Worm (Caenorhabditis elegans) whole organism, L2 larva: ENCODE measurements around the gene mig-22.
A peak's percentile ranks its signal among the peaks of the same experiment; 100 is the strongest.

ENCODE experiments used
- C34F6.9 ChIP-seq: fragments of 150-350 bp; optimal IDR thresholded peaks from 2 replicates; lab custom pipeline; 2014; ENCODE audit warnings: missing biosample characterization, missing genetic modification characterization
- F13H6.1 ChIP-seq: sonication (generic microtip); optimal IDR thresholded peaks from 2 replicates; lab custom pipeline; 2016; ENCODE audit warnings: missing genetic modification characterization, missing compliant biosample characterization
- R02D3.7 ChIP-seq: fragments of 150-350 bp; optimal IDR thresholded peaks from 2 replicates; lab custom pipeline; 2014; ENCODE audit warnings: missing biosample characterization, missing genetic modification characterization
- Y55F3AM.14 ChIP-seq: fragments of 200-800 bp; sonication (Bioruptor generic); optimal IDR thresholded peaks from 2 replicates; lab custom pipeline; 2018; ENCODE audit warnings: mild to moderate bottlenecking, missing genetic modification characterization, missing compliant biosample characterization
- ZK546.5 ChIP-seq: sonication (generic microtip); optimal IDR thresholded peaks from 2 replicates; lab custom pipeline; 2017; ENCODE audit warnings: missing biosample characterization, missing genetic modification characterization
- alr-1 ChIP-seq: fragments of 150-350 bp; optimal IDR thresholded peaks from 2 replicates; lab custom pipeline; 2014; ENCODE audit warnings: missing biosample characterization, missing genetic modification characterization
- aly-2 ChIP-seq: fragments of 150-350 bp; optimal IDR thresholded peaks from 2 replicates; lab custom pipeline; 2014; ENCODE audit warnings: missing biosample characterization, missing genetic modification characterization
- ama-1 ChIP-seq: fragments of 150-350 bp; optimal IDR thresholded peaks from 2 replicates; lab custom pipeline; 2018; ENCODE audit warnings: inconsistent platforms
- blmp-1 ChIP-seq: sonication (generic microtip); optimal IDR thresholded peaks from 2 replicates; lab custom pipeline; 2017; ENCODE audit warnings: missing genetic modification characterization, mild to moderate bottlenecking, missing compliant biosample characterization, antibody characterized with exemption, moderate library complexity; ENCODE audit not compliant: insufficient read depth
- ceh-16 ChIP-seq: fragments of 150-350 bp; optimal IDR thresholded peaks from 2 replicates; lab custom pipeline; 2014; ENCODE audit warnings: missing biosample characterization, missing genetic modification characterization
- ceh-82 ChIP-seq: fragments of 150-350 bp; optimal IDR thresholded peaks from 2 replicates; lab custom pipeline; 2014; ENCODE audit warnings: missing biosample characterization, missing genetic modification characterization
- crh-2 ChIP-seq: sonication (generic microtip); optimal IDR thresholded peaks from 2 replicates; lab custom pipeline; 2017; ENCODE audit warnings: missing biosample characterization, missing genetic modification characterization
- dmd-4 ChIP-seq: sonication (generic microtip); optimal IDR thresholded peaks from 2 replicates; lab custom pipeline; 2017; ENCODE audit warnings: missing biosample characterization, missing genetic modification characterization
- egl-27 ChIP-seq: sonication (generic microtip); optimal IDR thresholded peaks from 3 replicates; lab custom pipeline; 2017; ENCODE audit warnings: missing biosample characterization, missing genetic modification reagents, missing genetic modification characterization
- elt-1 ChIP-seq: fragments of 150-350 bp; optimal IDR thresholded peaks from 2 replicates; lab custom pipeline; 2014; ENCODE audit warnings: missing biosample characterization, missing genetic modification characterization
- elt-3 ChIP-seq: sonication (generic microtip); optimal IDR thresholded peaks from 2 replicates; lab custom pipeline; 2017; ENCODE audit warnings: missing biosample characterization, missing genetic modification characterization
- fos-1 ChIP-seq: fragments of 150-350 bp; optimal IDR thresholded peaks from 2 replicates; lab custom pipeline; 2014; ENCODE audit warnings: missing biosample characterization, missing genetic modification characterization
- gmeb-1 ChIP-seq: fragments of 150-350 bp; optimal IDR thresholded peaks from 2 replicates; lab custom pipeline; 2014; ENCODE audit warnings: missing biosample characterization, missing genetic modification characterization
- lin-11 ChIP-seq: fragments of 150-350 bp; sonication (generic microtip); optimal IDR thresholded peaks from 2 replicates; lab custom pipeline; 2014; ENCODE audit warnings: missing biosample characterization, missing genetic modification characterization, inconsistent platforms, mixed read lengths
- lin-13 ChIP-seq: fragments of 150-350 bp; optimal IDR thresholded peaks from 2 replicates; lab custom pipeline; 2014; ENCODE audit warnings: missing biosample characterization, missing genetic modification reagents, missing genetic modification characterization
- lin-39 ChIP-seq: fragments of 150-350 bp; optimal IDR thresholded peaks from 2 replicates; lab custom pipeline; 2014; ENCODE audit warnings: missing biosample characterization, missing genetic modification reagents, missing genetic modification characterization
- lsy-2 ChIP-seq, 2 experiments: fragments of 150-350 bp in 1 of 2; sonication (generic microtip) in 1 of 2; optimal IDR thresholded peaks; 2 replicates each; lab custom pipeline; 2014 to 2017; ENCODE audit warnings: missing biosample characterization in 2 of 2, missing genetic modification characterization in 2 of 2
- mab-5 ChIP-seq: fragments of 150-350 bp; optimal IDR thresholded peaks from 2 replicates; lab custom pipeline; 2014; ENCODE audit warnings: missing biosample characterization, missing genetic modification characterization
- mbf-1 ChIP-seq: sonication (generic microtip); optimal IDR thresholded peaks from 2 replicates; lab custom pipeline; 2017; ENCODE audit warnings: missing biosample characterization, missing genetic modification characterization
- mdl-1 ChIP-seq, 2 experiments: fragments of 150-350 bp in 1 of 2; sonication (generic microtip) in 1 of 2; optimal IDR thresholded peaks; 2 replicates each; lab custom pipeline; 2017; ENCODE audit warnings: missing biosample characterization in 2 of 2, missing genetic modification characterization in 2 of 2
- nhr-10 ChIP-seq: sonication (generic microtip); optimal IDR thresholded peaks from 2 replicates; lab custom pipeline; 2017; ENCODE audit warnings: missing biosample characterization, missing genetic modification characterization
- nhr-11 ChIP-seq: fragments of 150-350 bp; optimal IDR thresholded peaks from 2 replicates; lab custom pipeline; 2014; ENCODE audit warnings: missing biosample characterization, missing genetic modification characterization
- nhr-12 ChIP-seq: fragments of 150-350 bp; optimal IDR thresholded peaks from 2 replicates; lab custom pipeline; 2014; ENCODE audit warnings: missing biosample characterization, missing genetic modification characterization
- nhr-129 ChIP-seq: fragments of 150-350 bp; optimal IDR thresholded peaks from 2 replicates; lab custom pipeline; 2014; ENCODE audit warnings: missing biosample characterization, missing genetic modification characterization
- nhr-21 ChIP-seq: fragments of 150-350 bp; optimal IDR thresholded peaks from 2 replicates; lab custom pipeline; 2014; ENCODE audit warnings: missing biosample characterization, missing genetic modification characterization
- nhr-23 ChIP-seq: fragments of 150-350 bp; optimal IDR thresholded peaks from 2 replicates; lab custom pipeline; 2014; ENCODE audit warnings: missing biosample characterization, missing genetic modification reagents, missing genetic modification characterization
- nhr-237 ChIP-seq: fragments of 150-350 bp; optimal IDR thresholded peaks from 2 replicates; lab custom pipeline; 2014; ENCODE audit warnings: missing biosample characterization, missing genetic modification characterization
- nhr-25 ChIP-seq: fragments of 150-350 bp; sonication (generic microtip); optimal IDR thresholded peaks from 3 replicates; lab custom pipeline; 2014; ENCODE audit warnings: missing biosample characterization, missing genetic modification characterization
- nhr-6 ChIP-seq: fragments of 150-350 bp; optimal IDR thresholded peaks from 2 replicates; lab custom pipeline; 2014; ENCODE audit warnings: missing biosample characterization, missing genetic modification characterization
- nhr-77 ChIP-seq: fragments of 150-350 bp; optimal IDR thresholded peaks from 2 replicates; lab custom pipeline; 2014; ENCODE audit warnings: missing biosample characterization, missing genetic modification characterization
- peb-1 ChIP-seq: fragments of 150-350 bp; optimal IDR thresholded peaks from 2 replicates; lab custom pipeline; 2014; ENCODE audit warnings: missing biosample characterization, missing genetic modification characterization
- sem-4 ChIP-seq: fragments of 150-350 bp; optimal IDR thresholded peaks from 2 replicates; lab custom pipeline; 2014; ENCODE audit warnings: missing biosample characterization, missing genetic modification reagents, missing genetic modification characterization
- skn-1 ChIP-seq: sonication (generic microtip); optimal IDR thresholded peaks from 2 replicates; lab custom pipeline; 2017; ENCODE audit warnings: missing biosample characterization, missing genetic modification characterization
- sma-3 ChIP-seq: sonication (generic microtip); optimal IDR thresholded peaks from 2 replicates; lab custom pipeline; 2016; ENCODE audit warnings: missing genetic modification reagents, missing genetic modification characterization, missing compliant biosample characterization
- sma-9 ChIP-seq, 2 experiments: fragments of 150-350 bp in 1 of 2; sonication (generic microtip) in 1 of 2; optimal IDR thresholded peaks; 2 replicates each; lab custom pipeline; 2014 to 2016; ENCODE audit warnings: missing genetic modification characterization in 2 of 2, mild to moderate bottlenecking in 1 of 2, missing biosample characterization in 1 of 2, missing compliant biosample characterization in 1 of 2, missing genetic modification reagents in 1 of 2, moderate library complexity in 1 of 2
- snpc-4 ChIP-seq: fragments of 150-350 bp; optimal IDR thresholded peaks from 2 replicates; lab custom pipeline; 2014; ENCODE audit warnings: missing biosample characterization, missing genetic modification characterization
- unc-39 ChIP-seq: fragments of 150-350 bp; optimal IDR thresholded peaks from 2 replicates; lab custom pipeline; 2014; ENCODE audit warnings: missing biosample characterization, missing genetic modification characterization
- unc-55 ChIP-seq: fragments of 150-350 bp; sonication (generic microtip); optimal IDR thresholded peaks from 3 replicates; lab custom pipeline; 2014; ENCODE audit warnings: missing biosample characterization, missing genetic modification reagents, missing genetic modification characterization
- unc-62 ChIP-seq: fragments of 150-350 bp; optimal IDR thresholded peaks from 2 replicates; lab custom pipeline; 2014; ENCODE audit warnings: missing biosample characterization, missing genetic modification reagents, missing genetic modification characterization
- zag-1 ChIP-seq: fragments of 150-350 bp; optimal IDR thresholded peaks from 2 replicates; lab custom pipeline; 2014; ENCODE audit warnings: missing biosample characterization, missing genetic modification characterization
- ztf-1 ChIP-seq: fragments of 200-800 bp; sonication (Bioruptor generic); conservative IDR thresholded peaks from 2 replicates; pipeline ENCODE4 v1.3.6; 2022; ENCODE audit warnings: missing genetic modification characterization, missing compliant biosample characterization
- ztf-11 ChIP-seq: sonication (generic microtip); optimal IDR thresholded peaks from 2 replicates; lab custom pipeline; 2017; ENCODE audit warnings: missing biosample characterization, missing genetic modification characterization
- ztf-4 ChIP-seq: fragments of 150-350 bp; optimal IDR thresholded peaks from 2 replicates; lab custom pipeline; 2014; ENCODE audit warnings: missing biosample characterization, missing genetic modification characterization

Gene mig-22

ce11 chrIII:8795595-8796141, 28.5 kb upstream of the mig-22 start:
- TF ChIP-seq crh-2 (tag; lab: Kevin White, UChicago) (peak; percentile 96), lsy-2 (tag; optimal IDR thresholded peaks at IDR 0.05; lab: Kevin White, UChicago) (peak; percentile 83 to 95), mab-5 (tag; lab: Kevin White, UChicago) (peak; percentile 87), nhr-23 (tag; lab: Kevin White, UChicago) (no peak), skn-1 (tag; lab: Kevin White, UChicago) (no peak), fos-1 (peak; percentile 97), aly-2 (tag; lab: Kevin White, UChicago) (no peak), ZK546.5 (tag; lab: Kevin White, UChicago) (peak; percentile 63), R02D3.7 (tag; lab: Kevin White, UChicago) (peak; percentile 31), unc-62 (GFP tag; lab: Kevin White, UChicago) (peak; percentile 98), C34F6.9 (tag; lab: Kevin White, UChicago) (peak; percentile 97), nhr-129 (peak; percentile 90), peb-1 (tag; lab: Kevin White, UChicago) (no peak), lin-13 (peak; percentile 95), sma-3 (GFP tag; lab: Kevin White, UChicago) (peak; percentile 96), nhr-25 (peak; percentile 97), ama-1 (lab: Kevin White, UChicago) (peak; percentile 82), mbf-1 (tag; lab: Kevin White, UChicago) (no peak), dmd-4 (no peak), nhr-12 (no peak), nhr-21 (peak; percentile 98), nhr-77 (tag; lab: Kevin White, UChicago) (peak; percentile 65), unc-55 (peak; percentile 96), ceh-82 (peak; percentile 39), blmp-1 (tag; lab: Kevin White, UChicago) (peak; percentile 87), nhr-11 (tag; lab: Kevin White, UChicago) (no peak), unc-39 (peak; percentile 64), lin-11 (peak; percentile 87), ztf-11 (peak; percentile 13), lin-39 (tag; lab: Kevin White, UChicago) (peak; percentile 48), egl-27 (tag; lab: Kevin White, UChicago) (peak; percentile 97), sem-4 (tag; lab: Kevin White, UChicago) (peak; percentile 98), nhr-6 (tag; lab: Kevin White, UChicago) (peak; percentile 94), alr-1 (tag; lab: Kevin White, UChicago) (peak; percentile 85), nhr-237 (tag; lab: Kevin White, UChicago) (peak; percentile 54), snpc-4 (tag; lab: Kevin White, UChicago) (peak; percentile 95), ceh-16 (tag; lab: Kevin White, UChicago) (peak; percentile 67), sma-9 (GFP tag; optimal IDR thresholded peaks at IDR 0.05; lab: Kevin White, UChicago) (peak; percentile 99), sma-9 (tag; optimal IDR thresholded peaks at IDR 0.05; lab: Kevin White, UChicago) (peak; percentile 84), ztf-4 (tag; lab: Kevin White, UChicago) (peak; percentile 96), elt-1 (tag; lab: Kevin White, UChicago) (no peak), zag-1 (peak; percentile 98), elt-3 (tag; lab: Kevin White, UChicago) (no peak), gmeb-1 (tag; lab: Kevin White, UChicago) (peak; percentile 77), ztf-1 (GFP tag; lab: Robert Waterston, UW) (no peak), F13H6.1 (peak; percentile 99), nhr-10 (tag; lab: Kevin White, UChicago) (peak; percentile 29), mdl-1 (tag; optimal IDR thresholded peaks at IDR 0.05; lab: Kevin White, UChicago) (peak; percentile 91 to 94), Y55F3AM.14 (GFP tag; lab: Kevin White, UChicago) (peak; percentile 94)
